Worm (Caenorhabditis elegans) whole organism, L4/young adult: ENCODE measurements around the gene F55E10.1.

Experiments
- W03F9.2 ChIP-seq: fragments of 150-350 bp; optimal IDR thresholded peaks from 2 replicates; lab custom pipeline; 2014; ENCODE audit warnings: missing biosample characterization, missing genetic modification characterization
- dao-5 ChIP-seq: sonication (generic microtip); optimal IDR thresholded peaks from 2 replicates; lab custom pipeline; 2016; ENCODE audit warnings: missing genotype, missing genetic modification characterization, moderate library complexity, missing compliant biosample characterization
- him-1 ChIP-seq: sonication (generic microtip); optimal IDR thresholded peaks from 2 replicates; lab custom pipeline; 2016; ENCODE audit warnings: missing genotype, missing genetic modification reagents, missing genetic modification characterization, missing compliant biosample characterization

DNA sequence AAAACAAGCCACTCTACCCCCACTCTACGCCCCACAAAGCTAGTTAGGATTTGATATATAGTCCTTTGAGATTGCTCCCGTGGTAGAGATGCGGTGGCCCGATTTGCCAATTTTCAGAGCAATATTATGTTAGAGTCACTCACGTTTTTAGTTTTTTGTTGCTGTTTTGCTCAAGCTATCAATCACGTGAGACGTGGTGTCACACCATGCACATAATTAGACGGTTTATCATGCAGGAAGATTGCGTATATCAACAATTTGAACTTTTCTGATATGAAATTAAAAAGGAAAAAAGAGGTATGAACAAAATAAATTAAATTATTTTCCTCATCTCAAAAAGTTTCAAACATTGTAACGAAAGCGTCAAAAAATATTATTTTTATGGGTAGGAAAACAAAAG lies 14.5 kb downstream of the F55E10.1 start:
- TF ChIP-seq him-1 (tag; lab: Kevin White, UChicago) (no peak), dao-5 (tag; lab: Kevin White, UChicago) (no peak), W03F9.2 (tag; lab: Kevin White, UChicago) (no peak)
